Fruit fly (Drosophila melanogaster) whole organism, embryonic: ENCODE data around the gene Wwox.

Experiments
- CG10267 ChIP-seq: fragments of 200-800 bp; sonication (Bioruptor generic); optimal IDR thresholded peaks from 2 replicates; lab custom pipeline; 2018; ENCODE audit warnings: missing biosample characterization, mild to moderate bottlenecking, missing genetic modification characterization, moderate library complexity
- CG10654 ChIP-seq: fragments of 200-800 bp; sonication (Bioruptor generic); optimal IDR thresholded peaks from 2 replicates; lab custom pipeline; 2016; ENCODE audit warnings: missing biosample characterization, missing genetic modification characterization
- CG1233 ChIP-seq: fragments of 200-800 bp; sonication (Bioruptor generic); optimal IDR thresholded peaks from 4 replicates; lab custom pipeline; 2018; ENCODE audit warnings: missing biosample characterization, mild to moderate bottlenecking, missing genetic modification characterization
- CG15601 ChIP-seq: fragments of 200-800 bp; sonication (Bioruptor generic); optimal IDR thresholded peaks from 3 replicates; lab custom pipeline; 2019; ENCODE audit warnings: missing biosample characterization, mild to moderate bottlenecking, missing genetic modification characterization, moderate library complexity
- CG16779 ChIP-seq: fragments of 200-800 bp; sonication (Bioruptor generic); IDR thresholded peaks from 2 replicates; pipeline ENCODE4 v1.3.6; 2022; ENCODE audit warnings: missing biosample characterization, missing genetic modification characterization
- CG17328 ChIP-seq: fragments of 200-800 bp; sonication (Bioruptor generic); IDR thresholded peaks from 2 replicates; pipeline ENCODE4 v1.3.6; 2022; ENCODE audit warnings: missing biosample characterization, missing genetic modification characterization
- CG17361 ChIP-seq: fragments of 200-800 bp; sonication (Bioruptor generic); IDR thresholded peaks from 3 replicates; pipeline ENCODE4 v1.3.6; 2022; ENCODE audit warnings: missing biosample characterization, missing genetic modification characterization
- CG18619 ChIP-seq: fragments of 200-800 bp; sonication (Bioruptor generic); optimal IDR thresholded peaks from 3 replicates; lab custom pipeline; 2017; ENCODE audit warnings: missing biosample characterization, mild to moderate bottlenecking, missing genetic modification characterization
- CG2712 ChIP-seq: fragments of 200-800 bp; optimal IDR thresholded peaks from 3 replicates; lab custom pipeline; 2019; ENCODE audit warnings: missing biosample characterization, mild to moderate bottlenecking, missing genetic modification characterization, moderate library complexity
- CG30020 ChIP-seq: fragments of 200-800 bp; optimal IDR thresholded peaks from 2 replicates; lab custom pipeline; 2019; ENCODE audit warnings: missing biosample characterization, mild to moderate bottlenecking, missing genetic modification characterization, moderate library complexity
- CG32532 ChIP-seq: fragments of 200-800 bp; sonication (Bioruptor generic); IDR thresholded peaks from 2 replicates; pipeline ENCODE4 v1.3.6; 2022; ENCODE audit warnings: missing biosample characterization, missing genetic modification characterization
- CG34224 ChIP-seq: fragments of 200-800 bp; sonication (Bioruptor generic); IDR thresholded peaks from 3 replicates; pipeline ENCODE4 v1.3.6; 2022; ENCODE audit warnings: missing biosample characterization, missing genetic modification characterization; ENCODE audit not compliant: partially characterized antibody
- CG4707 ChIP-seq: fragments of 200-800 bp; sonication (Bioruptor generic); optimal IDR thresholded peaks from 2 replicates; lab custom pipeline; 2018; ENCODE audit warnings: missing biosample characterization, mild to moderate bottlenecking, missing genetic modification characterization, moderate library complexity
- CG5180 ChIP-seq: fragments of 200-800 bp; sonication (Bioruptor generic); optimal IDR thresholded peaks from 3 replicates; lab custom pipeline; 2017; ENCODE audit warnings: missing biosample characterization, missing genetic modification characterization, mild to moderate bottlenecking, moderate library complexity, missing genetic modification reagents
- CG6683 ChIP-seq: fragments of 200-800 bp; sonication (Bioruptor generic); optimal IDR thresholded peaks from 2 replicates; lab custom pipeline; 2017; ENCODE audit warnings: missing biosample characterization, mild to moderate bottlenecking, missing genetic modification characterization, missing genetic modification reagents
- CG8290 ChIP-seq, 3 experiments: fragments of 200-800 bp; sonication (Bioruptor generic); optimal IDR thresholded peaks; 2 replicates each; lab custom pipeline; 2016 to 2019; ENCODE audit warnings: missing biosample characterization in 3 of 3, missing genetic modification characterization in 3 of 3, mild to moderate bottlenecking in 2 of 3, moderate library complexity in 1 of 3
- CG8359 ChIP-seq: fragments of 200-800 bp; sonication (Bioruptor generic); optimal IDR thresholded peaks from 2 replicates; lab custom pipeline; 2017; ENCODE audit warnings: missing biosample characterization, mild to moderate bottlenecking, missing genetic modification characterization, borderline replicate concordance
- CG9727 ChIP-seq: fragments of 200-800 bp; sonication (Bioruptor generic); optimal IDR thresholded peaks from 3 replicates; lab custom pipeline; 2017; ENCODE audit warnings: missing biosample characterization, mild to moderate bottlenecking, missing genetic modification characterization
- D ChIP-seq, 2 experiments: fragments of 200-800 bp in 1 of 2; fragments of >200 bp in 1 of 2; sonication (Bioruptor generic) in 1 of 2; optimal IDR thresholded peaks; 2 replicates in 1 of 2; 3 replicates in 1 of 2; lab custom pipeline; 2017; ENCODE audit warnings: mild to moderate bottlenecking in 1 of 2, missing biosample characterization in 1 of 2, missing genetic modification characterization in 1 of 2, missing genetic modification reagents in 1 of 2
- D19A ChIP-seq: fragments of 200-800 bp; optimal IDR thresholded peaks from 3 replicates; lab custom pipeline; 2019; ENCODE audit warnings: missing biosample characterization, mild to moderate bottlenecking, missing genetic modification characterization, moderate library complexity
- Dbx ChIP-seq: fragments of 200-800 bp; sonication (Bioruptor generic); IDR thresholded peaks from 3 replicates; pipeline ENCODE4 v1.3.6; 2022; ENCODE audit warnings: missing biosample characterization, missing genetic modification characterization
- H2.0 ChIP-seq: fragments of 200-800 bp; sonication (Bioruptor generic); IDR thresholded peaks from 2 replicates; pipeline ENCODE4 v1.3.6; 2022; ENCODE audit warnings: missing biosample characterization, missing genetic modification characterization
- HLH54F ChIP-seq: fragments of 200-800 bp; sonication (Bioruptor generic); optimal IDR thresholded peaks from 3 replicates; lab custom pipeline; 2016; ENCODE audit warnings: missing biosample characterization, missing genetic modification characterization
- Hmr ChIP-seq: fragments of 200-800 bp; sonication (Bioruptor generic); optimal IDR thresholded peaks from 3 replicates; lab custom pipeline; 2017; ENCODE audit warnings: mild to moderate bottlenecking, missing biosample characterization, missing genetic modification reagents, missing genetic modification characterization
- Hr78 ChIP-seq, 2 experiments: fragments of 200-800 bp in 1 of 2; fragments of >200 bp in 1 of 2; sonication (Bioruptor generic) in 1 of 2; optimal IDR thresholded peaks; 2 replicates each; lab custom pipeline; 2017 to 2019; ENCODE audit warnings: missing biosample characterization in 2 of 2, missing genetic modification characterization in 2 of 2, mild to moderate bottlenecking in 1 of 2, moderate library complexity in 1 of 2
- Mad ChIP-seq: fragments of 200-800 bp; sonication (Bioruptor generic); optimal IDR thresholded peaks from 2 replicates; lab custom pipeline; 2016; ENCODE audit warnings: missing biosample characterization, missing genetic modification characterization
- Neu2 ChIP-seq: fragments of 200-800 bp; sonication (Bioruptor generic); optimal IDR thresholded peaks from 3 replicates; lab custom pipeline; 2016; ENCODE audit warnings: missing biosample characterization, missing genetic modification characterization, borderline replicate concordance
- Oli ChIP-seq: fragments of 200-800 bp; sonication (Bioruptor generic); optimal IDR thresholded peaks from 2 replicates; lab custom pipeline; 2018; ENCODE audit warnings: missing biosample characterization, mild to moderate bottlenecking, missing genetic modification characterization, moderate library complexity
- Ssrp ChIP-seq: fragments of 200-800 bp; sonication (Bioruptor generic); optimal IDR thresholded peaks from 2 replicates; lab custom pipeline; 2018; ENCODE audit warnings: missing biosample characterization, mild to moderate bottlenecking, missing genetic modification characterization, moderate library complexity
- abd-A ChIP-seq: fragments of 200-800 bp; sonication (Bioruptor generic); optimal IDR thresholded peaks from 3 replicates; lab custom pipeline; 2019; ENCODE audit warnings: missing biosample characterization, mild to moderate bottlenecking, missing genetic modification characterization, moderate library complexity
- az2 ChIP-seq: fragments of 200-800 bp; sonication (Bioruptor generic); optimal IDR thresholded peaks from 3 replicates; lab custom pipeline; 2016; ENCODE audit warnings: missing biosample characterization, missing genetic modification characterization
- bsh ChIP-seq, 2 experiments: fragments of 200-800 bp; sonication (Bioruptor generic); optimal IDR thresholded peaks; 2 replicates each; lab custom pipeline; 2017 to 2018; ENCODE audit warnings: mild to moderate bottlenecking in 2 of 2, missing biosample characterization in 2 of 2, missing genetic modification characterization in 2 of 2, moderate library complexity in 1 of 2
- fd3F ChIP-seq: fragments of 200-800 bp; sonication (Bioruptor generic); optimal IDR thresholded peaks from 2 replicates; lab custom pipeline; 2018; ENCODE audit warnings: missing biosample characterization, mild to moderate bottlenecking, missing genetic modification characterization, moderate library complexity
- gem ChIP-seq: fragments of 200-800 bp; sonication (Bioruptor generic); optimal IDR thresholded peaks from 2 replicates; lab custom pipeline; 2019; ENCODE audit warnings: missing biosample characterization, mild to moderate bottlenecking, missing genetic modification characterization, moderate library complexity
- insv ChIP-seq, 2 experiments: fragments of 200-800 bp; sonication (Bioruptor generic); optimal IDR thresholded peaks; 3 replicates each; lab custom pipeline; 2016 to 2018; ENCODE audit warnings: missing biosample characterization in 2 of 2, missing genetic modification characterization in 2 of 2
- inv ChIP-seq: fragments of 200-800 bp; sonication (Bioruptor generic); IDR thresholded peaks from 2 replicates; pipeline ENCODE4 v1.3.6; 2022; ENCODE audit warnings: missing biosample characterization, missing genetic modification characterization; ENCODE audit not compliant: partially characterized antibody
- ken ChIP-seq: fragments of 200-800 bp; sonication (Bioruptor generic); IDR thresholded peaks from 3 replicates; pipeline ENCODE4 v1.3.6; 2022; ENCODE audit warnings: missing biosample characterization, missing genetic modification characterization
- klu ChIP-seq: fragments of 200-800 bp; sonication (Bioruptor generic); IDR thresholded peaks from 2 replicates; pipeline ENCODE4 v1.3.6; 2022; ENCODE audit warnings: missing biosample characterization, missing genetic modification characterization
- sisA ChIP-seq: fragments of 200-800 bp; sonication (Bioruptor generic); IDR thresholded peaks from 2 replicates; pipeline ENCODE4 v1.3.6; 2022; ENCODE audit warnings: missing biosample characterization, missing genetic modification characterization
- slbo ChIP-seq: fragments of 200-800 bp; sonication (Bioruptor generic); IDR thresholded peaks from 2 replicates; pipeline ENCODE4 v1.3.6; 2022; ENCODE audit warnings: missing biosample characterization, missing genetic modification characterization
- slou ChIP-seq: fragments of 200-800 bp; sonication (Bioruptor generic); optimal IDR thresholded peaks from 3 replicates; lab custom pipeline; 2016; ENCODE audit warnings: missing biosample characterization, missing genetic modification characterization
- slp2 ChIP-seq: fragments of 200-800 bp; sonication (Bioruptor generic); optimal IDR thresholded peaks from 2 replicates; lab custom pipeline; 2016; ENCODE audit warnings: missing biosample characterization, missing genetic modification characterization
- so ChIP-seq: fragments of 200-800 bp; sonication (Bioruptor generic); IDR thresholded peaks from 3 replicates; pipeline ENCODE4 v1.3.6; 2022; ENCODE audit warnings: missing biosample characterization, missing genetic modification characterization
- sqz ChIP-seq: fragments of 200-800 bp; sonication (Bioruptor generic); optimal IDR thresholded peaks from 3 replicates; lab custom pipeline; 2018; ENCODE audit warnings: missing biosample characterization, mild to moderate bottlenecking, missing genetic modification characterization
- trh ChIP-seq: fragments of 200-800 bp; sonication (Bioruptor generic); optimal IDR thresholded peaks from 2 replicates; lab custom pipeline; 2016; ENCODE audit warnings: missing biosample characterization, missing genetic modification characterization
- yki ChIP-seq: fragments of >200 bp; optimal IDR thresholded peaks from 3 replicates; lab custom pipeline; 2018
- zen ChIP-seq: fragments of 200-800 bp; sonication (Bioruptor generic); optimal IDR thresholded peaks from 3 replicates; lab custom pipeline; 2018; ENCODE audit warnings: missing biosample characterization, mild to moderate bottlenecking, missing genetic modification characterization, moderate library complexity

Wwox gene

DNA sequence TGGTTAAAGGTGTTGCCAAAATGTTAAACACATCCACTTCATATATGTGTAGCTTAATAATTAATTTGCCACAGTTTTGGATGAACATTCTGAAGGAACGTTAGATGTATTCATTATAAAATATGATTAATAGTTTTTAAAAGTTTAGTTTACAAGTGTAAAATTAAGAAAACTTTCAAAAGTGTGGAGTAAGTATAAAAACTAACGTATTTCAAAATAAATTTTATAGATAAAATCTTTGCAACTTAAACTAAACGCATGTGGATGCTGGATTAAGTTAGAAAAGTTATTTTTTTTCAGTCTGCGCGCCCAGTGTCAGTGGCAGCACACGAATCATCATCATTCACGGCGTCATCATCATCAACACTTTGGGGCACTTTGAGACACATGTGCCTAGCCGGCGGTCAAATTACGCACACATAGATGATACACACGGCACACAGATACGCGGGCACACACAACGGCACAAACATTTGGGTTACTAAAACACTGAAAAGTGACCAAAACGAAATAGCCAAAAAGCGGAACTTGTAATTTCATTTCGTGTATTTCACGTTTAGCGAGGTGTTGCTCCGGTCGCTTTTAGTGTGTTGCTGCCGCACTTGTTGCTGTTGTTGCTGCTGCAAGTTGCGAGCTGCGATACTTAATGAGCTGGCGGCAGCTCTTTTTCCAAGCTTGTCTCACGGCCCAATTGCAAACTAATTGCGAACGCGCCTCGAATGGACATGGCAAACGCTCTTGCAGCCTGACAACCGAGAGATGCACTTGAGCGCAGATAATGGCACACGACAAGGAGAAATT lies 46.8 kb downstream of the Wwox start (continued):
- no peak for TF ChIP-seq insv (GFP tag; optimal IDR thresholded peaks at IDR 0.05; lab: Kevin White, UChicago)
- peak; percentile 47 for TF ChIP-seq fd3F (GFP tag; lab: Kevin White, UChicago)
- TF ChIP-seq CG17361 (GFP tag; lab: Robert Waterston, UW): peak; percentile 67; the same call in 2 of the 3 replicates
- no peak; the same call in 1 of the 2 replicates for TF ChIP-seq CG32532 (GFP tag; lab: Robert Waterston, UW)
- TF ChIP-seq CG9727 (GFP tag; lab: Kevin White, UChicago): peak; percentile 39
- peak; percentile 57 for TF ChIP-seq D19A (tag; lab: Kevin White, UChicago)
- no peak for TF ChIP-seq CG1233 (GFP tag; lab: Kevin White, UChicago)
- TF ChIP-seq Neu2: no peak
- TF ChIP-seq yki (lab: Kevin White, UChicago): no peak
- TF ChIP-seq CG2712 (tag; lab: Kevin White, UChicago): peak; percentile 42
- TF ChIP-seq Mad: no peak
- no peak for TF ChIP-seq abd-A (tag; lab: Kevin White, UChicago)
- peak; percentile 18 for TF ChIP-seq CG5180 (GFP tag; lab: Kevin White, UChicago)
- TF ChIP-seq CG10267 (tag; lab: Kevin White, UChicago): peak; percentile 48
- TF ChIP-seq Hr78 (GFP tag; optimal IDR thresholded peaks at IDR 0.05; lab: Kevin White, UChicago): peak in 1 of 2 experiments; percentile 67
- peak; percentile 24 for TF ChIP-seq CG15601 (tag; lab: Kevin White, UChicago)
- no peak for TF ChIP-seq CG6683 (GFP tag; lab: Kevin White, UChicago)
- peak; percentile 38; the same call in 1 of the 3 replicates for TF ChIP-seq Dbx (GFP tag; lab: Robert Waterston, UW)
- TF ChIP-seq HLH54F (GFP tag; lab: Kevin White, UChicago): peak; percentile 54
- peak; percentile 65; the same call in 2 of the 3 replicates for TF ChIP-seq so (GFP tag; lab: Robert Waterston, UW)
- TF ChIP-seq Hmr: peak; percentile 56
- TF ChIP-seq slbo (GFP tag; lab: Robert Waterston, UW): peak; percentile 61
- TF ChIP-seq CG10654 (GFP tag; lab: Kevin White, UChicago): peak; percentile 18
- TF ChIP-seq CG30020 (tag; lab: Kevin White, UChicago): no peak
- no peak for TF ChIP-seq CG4707 (GFP tag; lab: Kevin White, UChicago)
- no peak for TF ChIP-seq D (optimal IDR thresholded peaks at IDR 0.05; lab: Kevin White, UChicago)
- TF ChIP-seq D (GFP tag; optimal IDR thresholded peaks at IDR 0.05; lab: Kevin White, UChicago): peak; percentile 34
- no peak for TF ChIP-seq trh
- peak; percentile 52 for TF ChIP-seq Ssrp (tag; lab: Kevin White, UChicago)
- TF ChIP-seq slou (GFP tag; lab: Kevin White, UChicago): no peak
- no peak for TF ChIP-seq CG8290 (GFP tag; optimal IDR thresholded peaks at IDR 0.05; lab: Kevin White, UChicago)
- peak in 1 of 2 experiments; percentile 23 for TF ChIP-seq CG8290 (tag; optimal IDR thresholded peaks at IDR 0.05; lab: Kevin White, UChicago)
- no peak for TF ChIP-seq CG34224 (GFP tag; lab: Robert Waterston, UW)
- TF ChIP-seq gem (tag; lab: Kevin White, UChicago): peak; percentile 70
- TF ChIP-seq inv (GFP tag; lab: Robert Waterston, UW): no peak
- no peak for TF ChIP-seq CG8359 (GFP tag; lab: Kevin White, UChicago)
- TF ChIP-seq CG17328 (GFP tag; lab: Robert Waterston, UW): peak; percentile 25; the same call in 1 of the 2 replicates
- no peak for TF ChIP-seq sqz (GFP tag; lab: Kevin White, UChicago)
- 0 out of 3 replicates have a peak, but pooled peaks have one; percentile 33 for TF ChIP-seq ken (GFP tag; lab: Robert Waterston, UW)
- TF ChIP-seq slp2 (GFP tag; lab: Kevin White, UChicago): no peak
- TF ChIP-seq CG16779 (GFP tag; lab: Robert Waterston, UW): no peak
- peak in 1 of 2 experiments; percentile 16 for TF ChIP-seq bsh (GFP tag; optimal IDR thresholded peaks at IDR 0.05; lab: Kevin White, UChicago)
- TF ChIP-seq az2: peak; percentile 50
- TF ChIP-seq Oli: peak; percentile 68
- no peak for TF ChIP-seq zen (tag; lab: Kevin White, UChicago)
- peak; percentile 65 for TF ChIP-seq sisA (GFP tag; lab: Robert Waterston, UW)
- TF ChIP-seq klu (GFP tag; lab: Robert Waterston, UW): 0 out of 2 replicates have a peak, but pooled peaks have one; percentile 20
- peak; percentile 46; the same call in 1 of the 2 replicates for TF ChIP-seq H2.0 (GFP tag; lab: Robert Waterston, UW)
- peak; percentile 70 for TF ChIP-seq CG18619 (GFP tag; lab: Kevin White, UChicago)
